Worm (Caenorhabditis elegans): Measurements from ENCODE around the gene T28F3.9.
"Not testable (repeated sequence)": the region's sequence is repeated elsewhere in the genome, so short reads cannot be mapped to it uniquely, and the experiment has no call there.

T28F3.9 gene

ce11 chrIV:17293679-17294078, 14.6 kb upstream of the T28F3.9 start:
- TF ChIP-seq unc-120 (tag; optimal IDR thresholded peaks at IDR 0.05; ENCODE audit: poor library complexity, severe bottlenecking) (peak; percentile 19), hlh-1 (tag; optimal IDR thresholded peaks at IDR 0.05) (peak; percentile 20), flh-1 (GFP tag; optimal IDR thresholded peaks at IDR 0.05) (no peak), pha-4 (tag; optimal IDR thresholded peaks at IDR 0.05) (peak; percentile 14), M03D4.4 (tag; optimal IDR thresholded peaks at IDR 0.05) (no peak)

DNA sequence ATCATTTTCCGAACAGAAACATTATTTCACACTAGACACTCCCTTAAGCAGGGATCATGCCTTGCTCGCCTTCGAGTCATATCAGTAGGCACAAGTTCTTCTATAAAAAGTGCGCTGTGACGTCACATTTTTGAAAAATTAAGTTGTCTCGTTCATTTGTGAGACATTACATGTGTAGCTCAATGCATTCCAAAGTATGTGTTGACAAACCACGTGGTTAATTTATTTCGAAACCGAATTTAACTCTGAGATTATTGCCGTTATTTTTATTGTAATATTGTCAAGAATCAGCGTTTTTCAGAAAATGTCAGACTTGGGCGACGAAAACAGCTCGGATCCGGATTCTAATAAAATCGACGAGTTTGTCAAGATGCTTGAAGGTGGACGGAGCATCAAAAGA, 13.8 kb upstream of the T28F3.9 start, which contains the start of gene T28F3.5:
TSS of gene T28F3.5 (plus strand) at position 301 of the 400 bp plus-strand sequence.
- TF ChIP-seq cnd-1 (tag; optimal IDR thresholded peaks at IDR 0.05) (no peak), drap-1 (GFP tag; optimal IDR thresholded peaks at IDR 0.05) (no peak), hlh-1 (tag; optimal IDR thresholded peaks at IDR 0.05) (no peak), flh-1 (GFP tag; optimal IDR thresholded peaks at IDR 0.05) (no peak), elt-3 (tag; optimal IDR thresholded peaks at IDR 0.05) (no peak), ztf-11 (tag; optimal IDR thresholded peaks at IDR 0.05) (no peak), mab-5 (tag; optimal IDR thresholded peaks at IDR 0.05) (no peak), sem-2 (GFP tag; optimal IDR thresholded peaks at IDR 0.05) (no peak), bed-3 (GFP tag; optimal IDR thresholded peaks at IDR 0.05) (no peak), lsy-2 (tag; optimal IDR thresholded peaks at IDR 0.05) (no peak), mls-2 (tag; optimal IDR thresholded peaks at IDR 0.05) (no peak), nhr-76 (tag; optimal IDR thresholded peaks at IDR 0.05) (no peak), M03D4.4 (tag; optimal IDR thresholded peaks at IDR 0.05) (no peak), unc-120 (tag; optimal IDR thresholded peaks at IDR 0.05; ENCODE audit: poor library complexity, severe bottlenecking) (no peak), blmp-1 (tag; optimal IDR thresholded peaks at IDR 0.05) (no peak), nhr-237 (tag; optimal IDR thresholded peaks at IDR 0.05) (no peak), nhr-2 (tag; optimal IDR thresholded peaks at IDR 0.05) (no peak)

ce11 chrIV:17301933-17302332, 6.4 kb upstream of the T28F3.9 start, which contains the start of gene ifta-2:
Gene ifta-2 (minus strand): TSS chrIV:17302033.
- no peak for TF ChIP-seq ceh-39 (tag; optimal IDR thresholded peaks at IDR 0.05)
- TF ChIP-seq unc-62 (GFP tag; optimal IDR thresholded peaks at IDR 0.05): no peak
- no peak for TF ChIP-seq M03D4.4 (tag; optimal IDR thresholded peaks at IDR 0.05)
- TF ChIP-seq elt-3 (tag; optimal IDR thresholded peaks at IDR 0.05): no peak
- TF ChIP-seq nhr-2 (tag; optimal IDR thresholded peaks at IDR 0.05): no peak
- no peak for TF ChIP-seq zip-8 (tag; optimal IDR thresholded peaks at IDR 0.05)
- TF ChIP-seq pha-4 (tag; optimal IDR thresholded peaks at IDR 0.05): no peak

- not testable (repeated sequence) for TF ChIP-seq ceh-83 (GFP tag; optimal IDR thresholded peaks at IDR 0.05); cnd-1 (tag; optimal IDR thresholded peaks at IDR 0.05); nhr-28 (tag; optimal IDR thresholded peaks at IDR 0.05)
Measured at ce11 chrIV:17307223-17307622, 1.1 kb upstream of the T28F3.9 start, which contains the start of gene T28F3.8. Gene T28F3.8 (minus strand): TSS chrIV:17307323.

DNA sequence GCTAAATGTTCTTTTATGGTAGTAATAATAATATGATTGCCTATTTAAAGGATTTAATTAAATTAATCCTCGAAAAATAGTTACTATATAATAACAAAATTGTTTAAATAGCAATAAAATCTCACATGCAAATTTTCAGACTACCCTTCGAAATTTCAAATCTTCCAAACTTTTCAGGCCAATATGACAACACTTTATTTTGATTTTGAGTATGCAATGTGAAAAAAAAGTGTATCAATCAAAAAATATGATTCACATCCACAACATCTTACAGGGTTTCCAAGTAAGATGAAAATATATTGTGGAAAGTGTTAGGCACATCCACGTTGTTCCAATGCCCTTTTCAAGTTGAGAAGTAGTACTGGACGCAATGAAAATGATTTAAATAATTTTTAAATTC, 3.5 kb downstream of the T28F3.9 start, which contains the start of gene snf-9:
TSS of gene snf-9 (plus strand) at position 301 of the 400 bp plus-strand sequence.
- TF ChIP-seq zip-8 (tag; optimal IDR thresholded peaks at IDR 0.05): no peak
- no peak for TF ChIP-seq unc-120 (tag; optimal IDR thresholded peaks at IDR 0.05; ENCODE audit: poor library complexity, severe bottlenecking)
- no peak for TF ChIP-seq nhr-28 (tag; optimal IDR thresholded peaks at IDR 0.05)
- no peak for TF ChIP-seq nhr-76 (tag; optimal IDR thresholded peaks at IDR 0.05)
- TF ChIP-seq snpc-4 (tag; optimal IDR thresholded peaks at IDR 0.05): no peak
- no peak for TF ChIP-seq tbx-8 (GFP tag; optimal IDR thresholded peaks at IDR 0.05)
- TF ChIP-seq sem-2 (GFP tag; optimal IDR thresholded peaks at IDR 0.05): no peak
- TF ChIP-seq cnd-1 (tag; optimal IDR thresholded peaks at IDR 0.05): no peak
- TF ChIP-seq mls-2 (tag; optimal IDR thresholded peaks at IDR 0.05): no peak
- TF ChIP-seq bed-3 (GFP tag; optimal IDR thresholded peaks at IDR 0.05): no peak
- no peak for TF ChIP-seq flh-1 (GFP tag; optimal IDR thresholded peaks at IDR 0.05)
- TF ChIP-seq elt-3 (tag; optimal IDR thresholded peaks at IDR 0.05): no peak

- TF ChIP-seq hlh-1 (tag; optimal IDR thresholded peaks at IDR 0.05): no peak
- no peak for TF ChIP-seq mab-5 (tag; optimal IDR thresholded peaks at IDR 0.05)
- TF ChIP-seq M03D4.4 (tag; optimal IDR thresholded peaks at IDR 0.05): no peak
- no peak for TF ChIP-seq elt-3 (tag; optimal IDR thresholded peaks at IDR 0.05)
Measured at ce11 chrIV:17316398-17316797, 8.1 kb downstream of the T28F3.9 start, which contains the start of gene C49C3.20. Gene C49C3.20 (minus strand): TSS chrIV:17316498.

- no peak for TF ChIP-seq ztf-11 (tag; optimal IDR thresholded peaks at IDR 0.05)
Measured at ce11 chrIV:17320445-17320844, 12.1 kb downstream of the T28F3.9 start, which contains the start of gene C49C3.4. Gene C49C3.4 (plus strand): TSS chrIV:17320795.

Data from whole organism, mixed stage, embryonic.